Fruit fly (Drosophila melanogaster) whole organism, prepupa: ENCODE data around the gene Gr93b.

Experiments
- CG10631 ChIP-seq: fragments of 200-800 bp; sonication (Bioruptor generic); optimal IDR thresholded peaks from 2 replicates; lab custom pipeline; 2016; ENCODE audit warnings: missing biosample characterization, missing genetic modification characterization
- CG10669 ChIP-seq: fragments of 200-800 bp; sonication (Bioruptor generic); optimal IDR thresholded peaks from 3 replicates; lab custom pipeline; 2018; ENCODE audit warnings: missing biosample characterization, mild to moderate bottlenecking, missing genetic modification characterization, moderate library complexity
- CG11294 ChIP-seq: fragments of 200-800 bp; sonication (Bioruptor generic); IDR thresholded peaks from 2 replicates; pipeline ENCODE4 v1.3.6; 2022; ENCODE audit warnings: missing biosample characterization, missing genetic modification characterization
- CG11762 ChIP-seq: fragments of 200-800 bp; sonication (Bioruptor generic); optimal IDR thresholded peaks from 3 replicates; lab custom pipeline; 2016; ENCODE audit warnings: missing biosample characterization, missing genetic modification characterization; ENCODE audit not compliant: insufficient read depth
- CG11902 ChIP-seq: fragments of 200-800 bp; sonication (Bioruptor generic); optimal IDR thresholded peaks from 3 replicates; lab custom pipeline; 2016; ENCODE audit warnings: missing biosample characterization, missing genetic modification characterization
- CG15336 ChIP-seq: fragments of 200-800 bp; sonication (Bioruptor generic); IDR thresholded peaks from 2 replicates; pipeline ENCODE4 v1.3.6; 2022; ENCODE audit warnings: missing biosample characterization, missing genetic modification characterization
- CG16779 ChIP-seq: fragments of 200-800 bp; sonication (Bioruptor generic); optimal IDR thresholded peaks from 3 replicates; lab custom pipeline; 2017; ENCODE audit warnings: missing biosample characterization, mild to moderate bottlenecking, missing genetic modification characterization
- CG3032 ChIP-seq: fragments of 200-800 bp; optimal IDR thresholded peaks from 2 replicates; lab custom pipeline; 2019; ENCODE audit warnings: missing biosample characterization, mild to moderate bottlenecking, missing genetic modification characterization, moderate library complexity
- CG31627 ChIP-seq: fragments of 200-800 bp; sonication (Bioruptor generic); optimal IDR thresholded peaks from 3 replicates; lab custom pipeline; 2016; ENCODE audit warnings: missing biosample characterization, missing genetic modification characterization
- CG32006 ChIP-seq: fragments of 200-800 bp; sonication (Bioruptor generic); optimal IDR thresholded peaks from 3 replicates; lab custom pipeline; 2017; ENCODE audit warnings: missing biosample characterization, mild to moderate bottlenecking, missing genetic modification characterization
- CG34406 ChIP-seq: fragments of 200-800 bp; sonication (Bioruptor generic); optimal IDR thresholded peaks from 3 replicates; lab custom pipeline; 2016; ENCODE audit warnings: missing biosample characterization, missing genetic modification characterization
- CG3919 ChIP-seq: fragments of 200-800 bp; sonication (Bioruptor generic); optimal IDR thresholded peaks from 3 replicates; lab custom pipeline; 2016; ENCODE audit warnings: missing biosample characterization, missing genetic modification characterization
- CG6163 ChIP-seq: fragments of 200-800 bp; sonication (Bioruptor generic); IDR thresholded peaks from 3 replicates; pipeline ENCODE4 v1.3.6; 2022; ENCODE audit warnings: missing biosample characterization, missing genetic modification characterization
- CG6276 ChIP-seq: fragments of 200-800 bp; sonication (Bioruptor generic); optimal IDR thresholded peaks from 2 replicates; lab custom pipeline; 2017; ENCODE audit warnings: missing biosample characterization, mild to moderate bottlenecking, missing genetic modification characterization
- CG6792 ChIP-seq: fragments of 200-800 bp; sonication (Bioruptor generic); optimal IDR thresholded peaks from 3 replicates; lab custom pipeline; 2016; ENCODE audit warnings: missing biosample characterization, missing genetic modification characterization
- CG6808 ChIP-seq: fragments of 200-800 bp; sonication (Bioruptor generic); optimal IDR thresholded peaks from 3 replicates; lab custom pipeline; 2017; ENCODE audit warnings: missing biosample characterization, missing genetic modification characterization, mild to moderate bottlenecking, moderate library complexity, missing genetic modification reagents
- CG6854 ChIP-seq: fragments of 200-800 bp; sonication (Bioruptor generic); optimal IDR thresholded peaks from 2 replicates; lab custom pipeline; 2017; ENCODE audit warnings: missing biosample characterization, mild to moderate bottlenecking, missing genetic modification characterization
- CG7368 ChIP-seq: fragments of 200-800 bp; sonication (Bioruptor generic); optimal IDR thresholded peaks from 3 replicates; lab custom pipeline; 2016; ENCODE audit warnings: missing biosample characterization, missing genetic modification characterization
- CG8632 ChIP-seq: fragments of 200-800 bp; sonication (Bioruptor generic); optimal IDR thresholded peaks from 3 replicates; lab custom pipeline; 2016; ENCODE audit warnings: missing biosample characterization, missing genetic modification characterization
- CG9139 ChIP-seq: fragments of 200-800 bp; sonication (Bioruptor generic); optimal IDR thresholded peaks from 3 replicates; lab custom pipeline; 2017; ENCODE audit warnings: missing biosample characterization, mild to moderate bottlenecking, missing genetic modification characterization
- Eip75B ChIP-seq: fragments of 200-800 bp; sonication (Bioruptor generic); optimal IDR thresholded peaks from 3 replicates; lab custom pipeline; 2016; ENCODE audit warnings: missing biosample characterization, missing genetic modification characterization
- Eip78C ChIP-seq: fragments of 200-800 bp; sonication (Bioruptor generic); peaks from one replicate; lab custom pipeline; 2016; ENCODE audit warnings: missing biosample characterization, missing genetic modification characterization
- Eip93F ChIP-seq: fragments of 200-800 bp; sonication (Bioruptor generic); optimal IDR thresholded peaks from 2 replicates; lab custom pipeline; 2016; ENCODE audit warnings: missing biosample characterization, mild to moderate bottlenecking, missing genetic modification characterization
- Ets21C ChIP-seq: fragments of 200-800 bp; sonication (Bioruptor generic); optimal IDR thresholded peaks from 3 replicates; lab custom pipeline; 2016; ENCODE audit warnings: missing biosample characterization, missing genetic modification characterization
- Ets96B ChIP-seq: fragments of 200-800 bp; optimal IDR thresholded peaks from 2 replicates; lab custom pipeline; 2019; ENCODE audit warnings: missing biosample characterization, mild to moderate bottlenecking, missing genetic modification characterization, moderate library complexity
- Gug ChIP-seq: fragments of 200-800 bp; sonication (Bioruptor generic); IDR thresholded peaks from 2 replicates; pipeline ENCODE4 v1.3.6; 2022; ENCODE audit warnings: missing biosample characterization, missing genetic modification characterization
- Hr38 ChIP-seq: sonication (Bioruptor generic); optimal IDR thresholded peaks from 2 replicates; lab custom pipeline; 2016; ENCODE audit warnings: missing biosample characterization, missing genetic modification characterization
- Hr39 ChIP-seq: fragments of 200-800 bp; sonication (Bioruptor generic); optimal IDR thresholded peaks from 2 replicates; lab custom pipeline; 2016; ENCODE audit warnings: missing biosample characterization, missing genetic modification characterization
- Hr4 ChIP-seq: fragments of 200-800 bp; sonication (Bioruptor generic); optimal IDR thresholded peaks from 3 replicates; lab custom pipeline; 2016; ENCODE audit warnings: missing biosample characterization, missing genetic modification characterization
- Lpt ChIP-seq: fragments of 200-800 bp; sonication (Bioruptor generic); optimal IDR thresholded peaks from 3 replicates; lab custom pipeline; 2016; ENCODE audit warnings: missing biosample characterization, missing genetic modification characterization
- Met ChIP-seq: fragments of 200-800 bp; sonication (Bioruptor generic); optimal IDR thresholded peaks from 3 replicates; lab custom pipeline; 2016; ENCODE audit warnings: missing biosample characterization, missing genetic modification characterization
- OdsH ChIP-seq: fragments of 200-800 bp; sonication (Bioruptor generic); optimal IDR thresholded peaks from 3 replicates; lab custom pipeline; 2016; ENCODE audit warnings: missing biosample characterization, missing genetic modification characterization
- Sox102F ChIP-seq: fragments of 200-800 bp; sonication (Bioruptor generic); optimal IDR thresholded peaks from 2 replicates; lab custom pipeline; 2016; ENCODE audit warnings: missing biosample characterization, mild to moderate bottlenecking, missing genetic modification characterization
- Sox14 ChIP-seq: fragments of 200-800 bp; sonication (Bioruptor generic); optimal IDR thresholded peaks from 3 replicates; lab custom pipeline; 2016; ENCODE audit warnings: missing biosample characterization, missing genetic modification characterization
- achi ChIP-seq: fragments of 200-800 bp; sonication (Bioruptor generic); optimal IDR thresholded peaks from 3 replicates; lab custom pipeline; 2016; ENCODE audit warnings: missing biosample characterization, missing genetic modification characterization
- dac ChIP-seq: fragments of 200-800 bp; sonication (Bioruptor generic); optimal IDR thresholded peaks from 2 replicates; lab custom pipeline; 2017; ENCODE audit warnings: missing biosample characterization, mild to moderate bottlenecking, missing genetic modification characterization
- dsx ChIP-seq: fragments of 200-800 bp; optimal IDR thresholded peaks from 3 replicates; lab custom pipeline; 2019; ENCODE audit warnings: missing biosample characterization, mild to moderate bottlenecking, missing genetic modification characterization, moderate library complexity; ENCODE audit not compliant: poor library complexity, severe bottlenecking
- eg ChIP-seq: fragments of 200-800 bp; sonication (Bioruptor generic); IDR thresholded peaks from 3 replicates; pipeline ENCODE4 v1.3.6; 2022; ENCODE audit warnings: missing biosample characterization, missing genetic modification characterization
- esn ChIP-seq: fragments of 200-800 bp; sonication (Bioruptor generic); optimal IDR thresholded peaks from 2 replicates; lab custom pipeline; 2016; ENCODE audit warnings: missing biosample characterization, mild to moderate bottlenecking, missing genetic modification characterization, moderate library complexity
- fd85E ChIP-seq: fragments of 200-800 bp; sonication (Bioruptor generic); optimal IDR thresholded peaks from 3 replicates; lab custom pipeline; 2016; ENCODE audit warnings: missing biosample characterization, missing genetic modification characterization
- lz ChIP-seq: fragments of 200-800 bp; sonication (Bioruptor generic); optimal IDR thresholded peaks from 3 replicates; lab custom pipeline; 2016; ENCODE audit warnings: missing biosample characterization, missing genetic modification characterization
- net ChIP-seq: fragments of 200-800 bp; sonication (Bioruptor generic); optimal IDR thresholded peaks from 3 replicates; lab custom pipeline; 2016; ENCODE audit warnings: missing biosample characterization, missing genetic modification characterization
- pdm3 ChIP-seq: fragments of 200-800 bp; sonication (Bioruptor generic); optimal IDR thresholded peaks from 3 replicates; lab custom pipeline; 2016; ENCODE audit warnings: missing biosample characterization, missing genetic modification characterization
- salr ChIP-seq, 2 experiments: fragments of 200-800 bp; sonication (Bioruptor generic); optimal IDR thresholded peaks; 3 replicates each; lab custom pipeline; 2016 to 2018; ENCODE audit warnings: missing biosample characterization in 2 of 2, missing genetic modification characterization in 2 of 2, mild to moderate bottlenecking in 1 of 2
- spab ChIP-seq: fragments of 200-800 bp; sonication (Bioruptor generic); optimal IDR thresholded peaks from 2 replicates; lab custom pipeline; 2017; ENCODE audit warnings: missing biosample characterization, mild to moderate bottlenecking, missing genetic modification characterization, missing genetic modification reagents
- ss ChIP-seq, 2 experiments: fragments of 200-800 bp; sonication (Bioruptor generic); optimal IDR thresholded peaks; 2 replicates in 1 of 2; 3 replicates in 1 of 2; lab custom pipeline; 2017 to 2018; ENCODE audit warnings: mild to moderate bottlenecking in 2 of 2, missing biosample characterization in 2 of 2, missing genetic modification characterization in 2 of 2, moderate library complexity in 1 of 2
- topi ChIP-seq: fragments of 200-800 bp; sonication (Bioruptor generic); optimal IDR thresholded peaks from 3 replicates; lab custom pipeline; 2016; ENCODE audit warnings: missing biosample characterization, missing genetic modification characterization
- vri ChIP-seq: fragments of 200-800 bp; sonication (Bioruptor generic); optimal IDR thresholded peaks from 3 replicates; lab custom pipeline; 2016; ENCODE audit warnings: missing biosample characterization, mild to moderate bottlenecking, missing genetic modification characterization

Gene Gr93b

dm6 chr3R:21839636-21840035 lies 3.9 kb downstream of the Gr93b start (continued):
- peak; percentile 24 for TF ChIP-seq Met (GFP tag; lab: Kevin White, UChicago)
- 0 out of 3 replicates have a peak, but pooled peaks have one; percentile 50 for TF ChIP-seq eg (GFP tag; lab: Robert Waterston, UW)
- no peak for TF ChIP-seq Hr39
- no peak for TF ChIP-seq Gug (GFP tag; lab: Robert Waterston, UW)
- TF ChIP-seq dsx (GFP tag; lab: Kevin White, UChicago): peak; percentile 91
- TF ChIP-seq spab (GFP tag; lab: Kevin White, UChicago): peak; percentile 77
- peak; percentile 19 for TF ChIP-seq CG7368
- TF ChIP-seq CG9139: peak; percentile 69
- TF ChIP-seq CG10669 (GFP tag; lab: Kevin White, UChicago): peak; percentile 74
- peak; percentile 79 for TF ChIP-seq CG32006 (GFP tag; lab: Kevin White, UChicago)
- TF ChIP-seq dac: no peak
- TF ChIP-seq CG31627 (GFP tag; lab: Kevin White, UChicago): peak; percentile 23
- TF ChIP-seq Eip93F (GFP tag; lab: Kevin White, UChicago): no peak
- TF ChIP-seq ss (GFP tag; optimal IDR thresholded peaks at IDR 0.05; lab: Kevin White, UChicago): peak; percentile 75 to 88
- TF ChIP-seq CG6276: peak; percentile 88
- TF ChIP-seq CG34406: peak; percentile 86
- peak; percentile 35 for TF ChIP-seq CG16779 (tag; lab: Kevin White, UChicago)
- no peak for TF ChIP-seq Ets21C (GFP tag; lab: Kevin White, UChicago)

- TF ChIP-seq Sox102F (peak; percentile 90), vri (peak; percentile 61), CG15336 (peak; percentile 74), CG8632 (GFP tag; lab: Kevin White, UChicago) (peak; percentile 86), CG11294 (GFP tag; lab: Robert Waterston, UW) (peak; percentile 48), ss (GFP tag; optimal IDR thresholded peaks at IDR 0.05; lab: Kevin White, UChicago) (peak; percentile 79 to 93), Eip93F (GFP tag; lab: Kevin White, UChicago) (peak; percentile 59), topi (GFP tag; lab: Kevin White, UChicago) (peak; percentile 90), CG31627 (GFP tag; lab: Kevin White, UChicago) (peak; percentile 91), spab (GFP tag; lab: Kevin White, UChicago) (peak; percentile 93), CG3032 (tag; lab: Kevin White, UChicago) (peak; percentile 87), eg (GFP tag; lab: Robert Waterston, UW) (peak; percentile 73; the same call in 2 of the 3 replicates), CG6792 (GFP tag; lab: Kevin White, UChicago) (peak; percentile 86), Lpt (GFP tag; lab: Kevin White, UChicago) (peak; percentile 10), lz (GFP tag; lab: Kevin White, UChicago) (peak; percentile 91), Ets96B (tag; lab: Kevin White, UChicago) (peak; percentile 81), CG10631 (GFP tag; lab: Kevin White, UChicago) (peak; percentile 88), achi (GFP tag; lab: Kevin White, UChicago) (peak; percentile 87), CG6808 (GFP tag; lab: Kevin White, UChicago) (peak; percentile 89), Met (GFP tag; lab: Kevin White, UChicago) (peak; percentile 92), salr (GFP tag; optimal IDR thresholded peaks at IDR 0.05; lab: Kevin White, UChicago) (peak; percentile 71 to 95), dac (peak; percentile 83), pdm3 (peak; percentile 90), CG6163 (GFP tag; lab: Robert Waterston, UW) (peak; percentile 78), fd85E (GFP tag; lab: Kevin White, UChicago) (no peak), CG34406 (peak; percentile 84), Eip78C (peak; percentile 99), esn (GFP tag; lab: Kevin White, UChicago) (peak; percentile 95), Sox14 (peak; percentile 95), Hr38 (no peak), OdsH (GFP tag; lab: Kevin White, UChicago) (peak; percentile 91), CG16779 (tag; lab: Kevin White, UChicago) (peak; percentile 87), CG11762 (GFP tag; lab: Kevin White, UChicago) (peak; percentile 76), Gug (GFP tag; lab: Robert Waterston, UW) (0 out of 2 replicates have a peak, but pooled peaks have one; percentile 56), net (GFP tag; lab: Kevin White, UChicago) (peak; percentile 90), CG11902 (GFP tag; lab: Kevin White, UChicago) (peak; percentile 64), CG6276 (peak; percentile 72), Eip75B (peak; percentile 93), CG6854 (GFP tag; lab: Kevin White, UChicago) (no peak), CG3919 (GFP tag; lab: Kevin White, UChicago) (peak; percentile 76), Hr4 (peak; percentile 91)
Observed at dm6 chr3R:21838505-21838956, 5.0 kb downstream of the Gr93b start.
